Fruit fly (Drosophila melanogaster) whole organism: Measurements from ENCODE around the gene pad.

Experiments used
- CG8478 ChIP-seq: fragments of >200 bp; optimal IDR thresholded peaks from 2 replicates; lab custom pipeline; 2018; ENCODE audit warnings: inconsistent platforms
- Dll ChIP-seq: fragments of >200 bp; optimal IDR thresholded peaks from 2 replicates; lab custom pipeline; 2017
- EcR ChIP-seq, 2 experiments: fragments of >200 bp; optimal IDR thresholded peaks; 2 replicates each; lab custom pipeline; 2017; ENCODE audit warnings: missing biosample characterization in 2 of 2, missing genetic modification characterization in 2 of 2, missing genetic modification reagents in 2 of 2
- pan ChIP-seq: fragments of >200 bp; optimal IDR thresholded peaks from 2 replicates; lab custom pipeline; 2017
- psq ChIP-seq: fragments of >200 bp; optimal IDR thresholded peaks from 2 replicates; lab custom pipeline; 2017
- usp ChIP-seq: fragments of >200 bp; optimal IDR thresholded peaks from 2 replicates; lab custom pipeline; 2017; ENCODE audit warnings: missing biosample characterization, missing genetic modification characterization, mixed read lengths

dm6 chr3R:16347626-16348264 lies 5.6 kb downstream of the pad start:
- TF ChIP-seq usp, result no peak
- TF ChIP-seq EcR (GFP tag; optimal IDR thresholded peaks at IDR 0.05; lab: Kevin White, UChicago), result no peak
- TF ChIP-seq CG8478 (lab: Kevin White, UChicago), result no peak
- TF ChIP-seq pan (lab: Kevin White, UChicago), result no peak
- TF ChIP-seq psq, result no peak
- TF ChIP-seq Dll (lab: Kevin White, UChicago), result no peak
